Fruit fly (Drosophila melanogaster) S2 (cell line): ENCODE measurements around the gene smp-30.

Experiments
- CG8478 ChIP-seq: fragments of >200 bp; optimal IDR thresholded peaks from 2 replicates; lab custom pipeline; 2018
- CTCF ChIP-seq, 2 experiments: fragments of >200 bp; optimal IDR thresholded peaks; 2 replicates each; lab custom pipeline; 2018

The smp-30 gene

DNA sequence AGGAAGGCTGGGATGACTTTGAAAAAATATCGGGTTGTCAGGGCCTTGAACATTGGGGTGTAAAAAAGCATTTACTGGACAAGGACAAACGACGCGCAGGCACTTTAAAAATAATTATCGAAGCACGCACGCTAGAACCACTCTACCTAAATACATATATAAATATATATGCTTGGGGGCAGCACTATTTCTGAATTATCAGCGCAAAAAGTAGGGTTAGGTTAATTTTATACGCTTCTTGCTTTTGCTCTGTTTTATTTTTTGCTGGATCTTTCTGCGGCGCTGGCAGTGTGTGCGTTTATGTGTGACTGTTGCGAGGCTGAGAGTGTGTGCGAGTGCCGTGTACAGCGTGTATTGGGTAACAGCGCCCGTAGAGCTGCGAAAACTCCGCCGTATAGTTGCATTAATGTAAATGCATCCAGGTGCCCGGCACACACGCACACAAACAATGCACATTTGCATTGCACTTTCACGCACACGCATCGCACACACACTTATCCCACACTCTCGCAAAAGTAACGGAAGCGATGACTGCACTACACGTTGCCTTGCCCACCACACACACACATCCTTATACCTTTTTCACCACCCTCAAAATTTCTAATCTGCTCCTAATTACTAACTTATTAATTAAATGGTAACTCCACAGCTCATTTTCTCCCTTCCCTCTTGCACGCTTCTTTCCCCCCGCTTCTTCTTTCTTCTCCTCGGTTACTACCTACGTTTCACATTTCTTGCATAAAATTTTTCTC, 11.4 kb downstream of the smp-30 start:
- TF ChIP-seq CG8478 (lab: Kevin White, UChicago) (no peak), CTCF (optimal IDR thresholded peaks at IDR 0.05; lab: Kevin White, UChicago) (no peak)

DNA sequence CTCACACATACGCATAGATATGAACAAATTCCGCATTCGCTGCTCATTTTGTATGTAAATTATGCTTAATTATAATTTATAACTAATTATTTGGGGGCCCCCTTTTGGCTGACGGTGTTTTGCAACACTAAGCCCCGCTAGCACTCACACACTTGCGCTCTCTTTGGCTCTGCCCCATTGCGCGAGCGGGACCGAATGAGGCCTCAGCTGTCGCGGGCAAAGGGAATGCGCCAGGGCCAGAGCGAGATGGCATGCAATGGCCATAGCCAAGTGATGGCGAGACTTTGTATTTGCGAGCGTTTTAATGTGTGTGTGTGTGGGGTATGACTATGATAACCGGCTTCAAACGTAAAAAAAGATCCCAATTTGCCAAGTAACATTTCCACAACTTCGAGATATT, 12.0 kb downstream of the smp-30 start:
- TF ChIP-seq CTCF (optimal IDR thresholded peaks at IDR 0.05; lab: Kevin White, UChicago) (no peak), CG8478 (lab: Kevin White, UChicago) (no peak)

DNA sequence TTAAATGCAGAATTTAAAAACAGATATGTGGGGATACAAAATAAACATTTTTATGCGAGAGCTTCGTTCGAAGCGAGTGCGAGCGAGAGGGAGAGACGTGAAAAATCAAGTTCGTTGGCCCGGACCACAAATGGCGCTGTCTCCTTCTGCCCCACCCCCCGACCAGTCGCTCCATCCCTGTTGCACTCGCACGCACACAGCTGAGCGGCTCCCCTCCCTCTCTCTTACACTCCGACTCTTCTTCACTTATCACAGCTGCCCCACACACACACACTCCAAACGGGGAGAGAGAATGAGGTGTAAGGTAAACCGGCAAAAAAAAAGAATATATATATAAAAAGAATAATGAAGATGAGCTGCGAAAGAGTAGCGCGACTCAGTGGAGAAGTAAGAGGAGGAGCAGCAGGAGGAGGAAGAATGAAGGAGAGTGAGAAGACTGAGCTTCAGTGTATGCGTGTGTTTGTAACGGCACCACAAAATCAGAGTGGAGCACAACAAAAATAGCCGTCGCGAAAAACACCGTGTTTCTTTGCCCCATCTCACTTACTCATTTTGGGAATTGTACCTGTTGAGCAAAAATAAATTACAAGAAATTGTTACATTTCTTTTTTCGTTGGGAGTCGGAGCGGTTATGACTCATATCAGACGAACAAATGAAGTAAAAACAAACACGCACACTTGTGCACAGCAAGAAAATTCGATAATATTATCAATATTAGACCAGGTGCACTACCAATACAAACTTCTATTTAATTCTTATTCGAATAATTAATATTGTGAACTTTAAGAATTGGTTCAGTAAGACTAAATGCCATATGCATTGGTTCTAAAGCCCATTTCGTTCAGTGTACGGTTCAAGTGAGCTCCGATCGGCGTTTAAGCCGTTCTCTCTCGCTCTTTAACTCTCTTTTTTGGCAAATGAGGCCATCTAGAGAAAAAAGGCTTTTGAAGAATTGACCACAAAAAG, 12.9 kb downstream of the smp-30 start:
- TF ChIP-seq CG8478 (lab: Kevin White, UChicago) (no peak), CTCF (optimal IDR thresholded peaks at IDR 0.05; lab: Kevin White, UChicago) (no peak)

DNA sequence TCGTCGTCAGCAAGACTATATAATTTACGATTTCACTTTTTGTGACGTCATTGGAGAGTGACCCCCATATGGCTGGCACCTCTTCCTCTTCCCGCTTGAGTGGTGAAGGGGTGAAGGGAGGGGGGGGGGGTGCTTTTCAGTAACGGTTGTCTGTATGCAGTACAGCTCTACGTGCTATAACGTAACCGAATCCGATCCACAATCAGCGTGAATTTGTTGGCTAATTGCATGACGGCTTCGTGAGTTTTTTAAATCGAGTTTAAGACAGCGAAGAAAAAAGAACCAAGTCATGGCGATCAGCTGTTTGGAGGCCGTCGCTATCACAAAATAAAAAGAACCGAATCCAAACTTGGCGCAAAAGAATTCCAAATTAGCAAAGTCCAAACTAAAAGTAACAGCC, 14.4 kb downstream of the smp-30 start:
- TF ChIP-seq CTCF (optimal IDR thresholded peaks at IDR 0.05; lab: Kevin White, UChicago) (no peak), CG8478 (lab: Kevin White, UChicago) (no peak)

DNA sequence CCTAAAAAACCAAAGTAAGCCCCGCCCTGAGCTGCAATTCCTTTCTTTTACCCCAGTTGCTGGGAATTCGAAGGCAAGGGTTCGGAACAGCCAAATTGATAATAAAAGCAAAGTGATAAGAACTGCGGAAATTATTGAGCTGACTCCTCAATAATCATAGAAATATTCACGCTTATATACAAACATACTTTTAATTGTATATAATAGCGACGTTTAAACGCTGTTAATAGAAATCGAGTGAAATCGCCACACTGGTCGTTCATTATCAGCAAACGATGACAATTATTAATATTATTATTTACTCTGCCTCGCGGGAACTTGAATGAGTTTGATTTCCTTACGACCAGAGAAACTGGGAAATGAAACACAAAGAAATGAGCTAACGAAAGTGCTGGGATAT, 15.0 kb downstream of the smp-30 start:
- TF ChIP-seq CG8478 (lab: Kevin White, UChicago): no peak
- TF ChIP-seq CTCF (optimal IDR thresholded peaks at IDR 0.05; lab: Kevin White, UChicago): no peak

DNA sequence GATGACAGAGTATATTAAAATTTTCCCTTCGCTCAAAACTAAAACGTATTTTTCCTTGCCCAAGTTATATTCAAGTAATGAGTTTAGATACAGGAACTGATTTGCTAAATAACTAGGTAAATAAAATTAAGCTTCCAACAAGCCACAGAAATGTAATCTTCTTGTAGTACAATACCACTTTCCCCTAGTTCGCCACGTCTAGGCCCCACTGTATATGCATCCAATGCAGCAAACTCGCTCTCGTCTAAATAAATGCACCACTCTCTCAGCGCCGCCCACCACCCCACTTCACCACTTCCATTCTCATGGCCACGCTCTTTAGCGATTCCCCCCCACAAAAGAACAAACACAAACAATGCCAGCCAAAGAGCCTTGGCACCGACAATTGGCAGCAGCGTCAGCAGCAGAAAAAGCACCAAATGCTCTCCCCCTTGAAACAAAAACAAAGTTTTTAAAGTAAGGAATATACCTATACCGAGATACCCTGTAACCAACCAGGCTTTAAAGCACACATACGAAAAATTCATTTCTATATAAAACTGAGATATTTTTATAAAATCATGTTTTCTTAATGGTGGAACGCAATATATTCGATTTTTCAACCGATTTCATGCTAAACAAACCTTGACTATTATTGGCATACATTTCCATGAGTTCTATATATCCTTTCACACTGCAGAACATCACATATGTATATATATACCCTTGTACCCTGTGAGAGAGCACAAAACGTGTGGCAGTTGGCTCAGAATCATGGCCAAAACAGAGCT, 16.2 kb downstream of the smp-30 start:
- TF ChIP-seq CG8478 (lab: Kevin White, UChicago) (no peak), CTCF (optimal IDR thresholded peaks at IDR 0.05; lab: Kevin White, UChicago) (no peak)

DNA sequence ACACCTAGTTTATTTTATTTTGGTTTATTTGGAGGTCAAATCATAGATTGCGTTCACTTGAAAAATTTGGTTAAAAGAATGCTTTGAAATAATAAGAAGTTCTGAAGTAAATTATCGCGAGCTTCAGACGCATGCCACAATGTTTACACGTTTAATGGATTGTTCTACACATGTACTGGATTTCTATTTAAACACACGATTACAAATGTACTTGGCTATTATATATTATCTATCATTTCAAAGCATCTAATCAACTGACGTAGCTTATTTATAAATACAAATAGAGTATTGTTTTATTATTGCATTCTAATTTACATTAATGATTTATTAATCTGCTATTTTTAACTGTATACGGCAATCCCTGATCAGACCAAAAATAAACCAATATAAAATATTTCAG, 17.1 kb downstream of the smp-30 start:
- TF ChIP-seq CG8478 (lab: Kevin White, UChicago) (no peak), CTCF (optimal IDR thresholded peaks at IDR 0.05; lab: Kevin White, UChicago) (no peak)

DNA sequence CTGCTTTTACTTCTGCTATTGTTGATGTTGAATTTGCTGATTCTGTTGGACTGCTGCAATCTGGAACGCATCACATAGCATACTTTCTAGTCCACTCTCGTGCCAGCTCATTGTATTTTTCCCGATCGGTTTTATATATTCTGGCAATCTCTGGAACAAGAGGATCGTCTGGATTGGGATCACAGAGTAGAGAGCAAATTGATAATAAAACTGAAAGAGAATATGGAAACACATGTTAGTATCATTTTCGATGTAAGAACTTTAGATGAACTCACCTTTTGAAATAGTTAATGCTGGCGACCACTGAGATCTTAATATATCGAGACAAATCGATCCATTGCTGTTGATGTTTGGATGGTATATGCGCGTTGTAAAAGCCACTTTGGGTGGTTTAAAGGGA, 17.6 kb downstream of the smp-30 start:
- TF ChIP-seq CTCF (optimal IDR thresholded peaks at IDR 0.05; lab: Kevin White, UChicago): no peak
- no peak for TF ChIP-seq CG8478 (lab: Kevin White, UChicago)

DNA sequence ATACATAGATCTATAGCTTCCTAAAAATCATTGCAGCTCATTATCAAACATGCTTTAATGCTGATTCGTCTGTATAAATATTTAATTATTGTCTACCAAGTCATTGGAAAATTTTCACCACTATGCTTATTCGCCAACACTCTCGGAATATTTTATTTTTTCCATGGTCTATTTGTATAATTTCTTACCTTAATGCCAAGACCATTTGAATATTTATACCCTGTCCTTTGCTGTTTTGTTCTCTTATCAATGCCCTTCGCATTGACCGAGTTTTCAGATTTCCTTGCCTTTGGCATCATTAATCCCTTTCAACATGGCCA, 19.3 kb downstream of the smp-30 start:
- TF ChIP-seq CTCF (optimal IDR thresholded peaks at IDR 0.05; lab: Kevin White, UChicago): no peak
- no peak for TF ChIP-seq CG8478 (lab: Kevin White, UChicago)

DNA sequence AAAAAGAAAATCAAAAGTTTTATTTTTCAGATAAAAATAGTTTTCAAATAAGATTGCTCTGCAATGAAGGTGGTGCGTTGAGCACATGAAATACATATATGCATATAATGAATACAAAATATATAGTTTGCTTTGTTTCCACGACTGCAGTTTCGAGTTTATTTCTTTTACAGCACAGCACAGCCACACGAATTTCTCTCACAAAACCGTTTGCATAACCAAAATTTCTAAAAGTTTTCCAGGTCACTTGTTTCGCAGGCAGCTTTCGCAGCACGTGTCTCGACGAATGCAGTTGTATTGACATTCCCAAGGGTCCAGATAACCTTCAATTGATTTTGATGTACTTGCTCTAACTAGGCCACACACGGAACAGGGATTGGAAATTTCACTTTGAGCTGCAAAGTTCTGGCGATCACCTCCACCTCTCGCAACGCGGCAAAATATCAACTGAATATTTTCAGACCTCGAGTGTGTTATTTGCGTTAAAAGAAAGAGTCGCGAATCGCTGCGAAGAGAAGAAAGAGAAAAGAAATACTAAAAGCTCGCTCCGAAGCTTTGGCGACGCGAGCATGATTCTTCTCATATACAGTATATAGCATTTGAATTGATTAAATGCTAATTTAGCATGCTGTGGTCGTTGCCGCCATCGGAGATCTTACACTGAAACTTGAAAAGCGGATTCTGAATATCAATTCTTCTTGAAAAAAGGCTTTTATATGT, 19.8 kb downstream of the smp-30 start, which contains the start of gene CG7530:
Gene CG7530, minus strand, starts transcription at position 449 of the 720 bp plus-strand sequence.
- no peak for TF ChIP-seq CG8478 (lab: Kevin White, UChicago)
- no peak for TF ChIP-seq CTCF (optimal IDR thresholded peaks at IDR 0.05; lab: Kevin White, UChicago)

DNA sequence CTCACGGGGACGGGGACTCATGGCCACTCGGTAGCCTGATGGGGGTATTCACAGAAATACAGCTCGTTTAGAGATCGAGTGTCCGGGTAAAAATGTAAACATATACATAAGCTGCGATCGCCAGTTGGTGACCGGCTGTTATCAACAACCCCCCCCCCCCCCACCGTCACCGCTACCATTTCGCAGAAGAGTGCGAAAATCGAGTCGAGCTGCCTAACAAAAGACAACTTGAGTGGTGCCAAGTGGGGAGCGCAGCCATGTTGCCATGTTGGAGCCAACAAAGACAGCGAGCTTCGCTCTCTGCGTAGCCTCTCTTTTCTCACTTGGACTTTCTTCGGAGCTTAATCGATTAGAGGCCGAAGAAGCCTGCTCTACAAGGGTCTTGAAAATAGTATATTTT, 20.5 kb downstream of the smp-30 start:
- TF ChIP-seq CG8478 (lab: Kevin White, UChicago): no peak
- no peak for TF ChIP-seq CTCF (optimal IDR thresholded peaks at IDR 0.05; lab: Kevin White, UChicago)

DNA sequence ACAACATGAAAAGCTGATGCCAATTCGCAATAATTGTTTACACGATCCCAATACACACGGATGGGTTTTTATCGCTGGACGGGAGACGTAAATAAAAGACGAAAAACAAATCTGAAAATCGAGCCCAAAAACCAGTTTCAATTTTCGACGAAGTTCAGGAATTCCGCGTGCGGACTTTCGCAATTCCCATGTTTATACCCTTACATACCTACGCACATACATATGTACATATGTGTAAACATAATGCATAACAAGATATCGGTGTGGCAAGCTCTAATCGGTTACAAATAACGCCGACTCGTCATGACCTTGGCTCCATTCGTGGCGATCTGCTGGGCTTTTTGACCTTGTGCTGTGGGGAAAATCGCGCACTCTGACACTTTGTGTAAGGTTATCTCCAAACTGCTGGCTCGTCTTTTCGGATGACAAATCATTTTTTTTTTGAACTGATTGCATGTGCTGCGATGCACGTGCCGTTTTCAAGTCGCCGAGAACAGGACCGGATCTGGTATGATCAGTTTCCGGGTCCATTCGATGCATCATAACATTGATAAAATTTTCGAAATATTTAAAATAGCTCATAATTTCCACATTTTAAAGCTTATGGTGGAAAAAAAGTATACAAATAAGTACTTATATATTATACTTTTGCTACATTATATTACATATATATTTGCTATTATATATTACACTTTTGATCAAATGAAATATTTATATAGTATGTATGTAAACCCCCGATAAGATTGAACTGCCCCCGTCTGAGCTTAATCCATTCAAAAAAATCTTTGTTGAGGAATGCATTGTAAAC, 21.2 kb downstream of the smp-30 start:
- no peak for TF ChIP-seq CTCF (optimal IDR thresholded peaks at IDR 0.05; lab: Kevin White, UChicago)
- no peak for TF ChIP-seq CG8478 (lab: Kevin White, UChicago)
